Fruit fly (Drosophila melanogaster) whole organism, pupa: Measurements from ENCODE around the gene CG7551.

Experiments used
- CG10348 ChIP-seq: fragments of 200-800 bp; sonication (Bioruptor generic); IDR thresholded peaks from 2 replicates; pipeline ENCODE4 v1.3.6; 2022; ENCODE audit warnings: missing biosample characterization, missing genetic modification characterization
- CG12605 ChIP-seq: fragments of 200-800 bp; sonication (Bioruptor generic); IDR thresholded peaks from 2 replicates; pipeline ENCODE4 v1.3.6; 2022; ENCODE audit warnings: missing biosample characterization, missing genetic modification characterization
- CG13204 ChIP-seq: fragments of 200-800 bp; sonication (Bioruptor generic); optimal IDR thresholded peaks from 2 replicates; lab custom pipeline; 2018; ENCODE audit warnings: missing biosample characterization, mild to moderate bottlenecking, missing genetic modification characterization, moderate library complexity
- CG14655 ChIP-seq: fragments of 200-800 bp; sonication (Bioruptor generic); optimal IDR thresholded peaks from 3 replicates; lab custom pipeline; 2017; ENCODE audit warnings: mild to moderate bottlenecking, missing biosample characterization, missing genetic modification reagents, missing genetic modification characterization
- CG15710 ChIP-seq: fragments of 200-800 bp; sonication (Bioruptor generic); optimal IDR thresholded peaks from 2 replicates; lab custom pipeline; 2018; ENCODE audit warnings: missing biosample characterization, mild to moderate bottlenecking, missing genetic modification characterization, moderate library complexity
- CG17806 ChIP-seq: fragments of 200-800 bp; sonication (Bioruptor generic); optimal IDR thresholded peaks from 2 replicates; lab custom pipeline; 2018; ENCODE audit warnings: missing biosample characterization, mild to moderate bottlenecking, missing genetic modification characterization, moderate library complexity
- CG32121 ChIP-seq: fragments of 200-800 bp; sonication (Bioruptor generic); IDR thresholded peaks from 2 replicates; pipeline ENCODE4 v1.3.6; 2022; ENCODE audit warnings: missing biosample characterization, missing genetic modification characterization
- CG34367 ChIP-seq: fragments of 200-800 bp; sonication (Bioruptor generic); optimal IDR thresholded peaks from 2 replicates; lab custom pipeline; 2018; ENCODE audit warnings: missing biosample characterization, mild to moderate bottlenecking, missing genetic modification characterization
- CG4496 ChIP-seq: fragments of 200-800 bp; sonication (Bioruptor generic); IDR thresholded peaks from 3 replicates; pipeline ENCODE4 v1.3.6; 2022; ENCODE audit warnings: missing biosample characterization, missing genetic modification characterization
- CG8159 ChIP-seq: fragments of 200-800 bp; sonication (Bioruptor generic); optimal IDR thresholded peaks from 3 replicates; lab custom pipeline; 2018; ENCODE audit warnings: missing biosample characterization, mild to moderate bottlenecking, missing genetic modification characterization, moderate library complexity
- CG8301 ChIP-seq: fragments of 200-800 bp; sonication (Bioruptor generic); optimal IDR thresholded peaks from 2 replicates; lab custom pipeline; 2018; ENCODE audit warnings: missing biosample characterization, mild to moderate bottlenecking, missing genetic modification characterization
- CG9948 ChIP-seq: fragments of 200-800 bp; sonication (Bioruptor generic); optimal IDR thresholded peaks from 2 replicates; lab custom pipeline; 2018; ENCODE audit warnings: missing biosample characterization, mild to moderate bottlenecking, missing genetic modification characterization, moderate library complexity
- D1 ChIP-seq: fragments of 200-800 bp; sonication (Bioruptor generic); optimal IDR thresholded peaks from 2 replicates; lab custom pipeline; 2018; ENCODE audit warnings: missing biosample characterization, mild to moderate bottlenecking, missing genetic modification characterization, moderate library complexity
- EcR ChIP-seq: fragments of 200-800 bp; sonication (Bioruptor generic); optimal IDR thresholded peaks from 3 replicates; lab custom pipeline; 2019; ENCODE audit warnings: missing biosample characterization, missing genetic modification characterization, mild to moderate bottlenecking, moderate library complexity, missing genetic modification reagents
- Ets98B ChIP-seq: fragments of 200-800 bp; sonication (Bioruptor generic); IDR thresholded peaks from 2 replicates; pipeline ENCODE4 v1.3.6; 2022; ENCODE audit warnings: missing biosample characterization, missing genetic modification characterization
- Pif1A ChIP-seq: fragments of 200-800 bp; sonication (Bioruptor generic); optimal IDR thresholded peaks from 3 replicates; lab custom pipeline; 2016; ENCODE audit warnings: missing biosample characterization, missing genetic modification characterization
- Pif1B ChIP-seq: fragments of 200-800 bp; sonication (Bioruptor generic); optimal IDR thresholded peaks from 3 replicates; lab custom pipeline; 2016; ENCODE audit warnings: missing biosample characterization, missing genetic modification characterization
- Snoo ChIP-seq: fragments of 200-800 bp; sonication (Bioruptor generic); optimal IDR thresholded peaks from 3 replicates; lab custom pipeline; 2017; ENCODE audit warnings: missing biosample characterization, mild to moderate bottlenecking, missing genetic modification characterization, inconsistent platforms
- fd96Ca ChIP-seq: fragments of 200-800 bp; sonication (Bioruptor generic); IDR thresholded peaks from 3 replicates; pipeline ENCODE4 v1.3.6; 2022; ENCODE audit warnings: missing biosample characterization, missing genetic modification characterization
- gl ChIP-seq: fragments of 200-800 bp; sonication (Bioruptor generic); optimal IDR thresholded peaks from 2 replicates; lab custom pipeline; 2018; ENCODE audit warnings: missing biosample characterization, mild to moderate bottlenecking, missing genetic modification characterization
- rn ChIP-seq: fragments of 200-800 bp; sonication (Bioruptor generic); IDR thresholded peaks from 2 replicates; pipeline ENCODE4 v1.3.6; 2022; ENCODE audit warnings: missing biosample characterization, missing genetic modification characterization

The CG7551 gene

dm6 chr3L:11421905-11422304, 36.4 kb upstream of the CG7551 start:
- TF ChIP-seq CG8301 (no peak), CG34367 (tag; lab: Kevin White, UChicago) (no peak), rn (GFP tag; lab: Robert Waterston, UW) (no peak), Pif1A (GFP tag; lab: Kevin White, UChicago) (no peak)
- TF ChIP-seq, all 21 proteins: peak for 0

DNA sequence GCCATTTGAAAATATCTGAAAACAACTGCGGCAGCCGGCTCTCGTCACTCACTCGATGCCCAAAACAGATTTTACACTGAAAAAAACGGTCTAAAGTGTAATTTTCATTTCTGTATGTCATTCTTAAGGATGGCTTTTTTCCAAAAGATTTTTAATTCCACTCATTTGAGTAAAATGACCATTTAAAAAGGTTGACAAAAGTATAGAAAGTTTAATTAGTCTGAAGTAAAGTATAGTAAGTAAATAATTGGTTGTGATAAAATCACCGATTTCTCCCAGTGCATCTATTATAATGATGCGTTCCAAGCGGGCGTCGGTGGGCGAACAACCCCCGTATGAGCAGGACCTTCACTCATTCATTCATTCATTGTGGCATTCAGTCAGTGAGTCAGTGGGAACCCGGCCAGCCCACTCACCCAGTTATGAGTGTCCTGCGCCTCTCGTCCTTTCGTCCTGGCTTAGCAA, 35.9 kb upstream of the CG7551 start:
- TF ChIP-seq CG9948 (tag; lab: Kevin White, UChicago): peak; percentile 3
- no peak for TF ChIP-seq CG14655 (GFP tag; lab: Kevin White, UChicago)
- TF ChIP-seq Snoo (tag; lab: Kevin White, UChicago): peak; percentile 15
- TF ChIP-seq CG13204: no peak
- TF ChIP-seq fd96Ca (GFP tag; lab: Robert Waterston, UW): no peak
- TF ChIP-seq CG17806 (tag; lab: Kevin White, UChicago): peak; percentile 18
- no peak for TF ChIP-seq CG12605 (GFP tag; lab: Robert Waterston, UW)
- peak; percentile 47 for TF ChIP-seq CG8159 (tag; lab: Kevin White, UChicago)

- TF ChIP-seq CG13204 (no peak), fd96Ca (GFP tag; lab: Robert Waterston, UW) (no peak), CG8301 (no peak), CG34367 (tag; lab: Kevin White, UChicago) (no peak), CG9948 (tag; lab: Kevin White, UChicago) (no peak), CG14655 (GFP tag; lab: Kevin White, UChicago) (no peak), CG17806 (tag; lab: Kevin White, UChicago) (no peak), CG15710 (tag; lab: Kevin White, UChicago) (no peak), Pif1A (GFP tag; lab: Kevin White, UChicago) (no peak), EcR (no peak), CG32121 (GFP tag; lab: Robert Waterston, UW) (no peak)
Observed at dm6 chr3L:11424858-11425257, 33.4 kb upstream of the CG7551 start, which contains the start of gene CG7560. Gene CG7560 (plus strand): TSS chr3L:11425158.

DNA sequence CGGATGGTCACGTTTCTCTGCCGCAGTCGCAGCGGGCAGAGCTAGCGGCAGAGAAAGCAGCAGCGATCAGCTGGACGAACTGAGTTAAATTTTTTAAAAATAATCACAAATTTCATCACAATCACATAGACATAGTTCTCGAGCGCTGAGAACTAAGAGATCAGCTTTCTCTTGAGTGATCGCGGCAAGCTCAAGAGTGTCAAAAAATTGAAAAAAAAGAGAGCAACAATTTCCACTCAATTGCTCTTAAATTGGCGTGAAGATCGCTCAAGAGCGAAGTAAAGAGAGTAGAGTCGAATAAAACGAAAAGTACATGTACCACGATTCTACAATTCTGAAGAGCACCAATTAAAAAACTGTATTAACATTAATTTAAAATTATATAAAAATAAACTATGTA, 29.9 kb upstream of the CG7551 start:
- no peak for TF ChIP-seq CG17806 (tag; lab: Kevin White, UChicago)
- no peak; the same call in 1 of the 2 replicates for TF ChIP-seq Ets98B (GFP tag; lab: Robert Waterston, UW)
- TF ChIP-seq CG32121 (GFP tag; lab: Robert Waterston, UW): no peak
- TF ChIP-seq Pif1A (GFP tag; lab: Kevin White, UChicago): peak; percentile 4
- TF ChIP-seq CG14655 (GFP tag; lab: Kevin White, UChicago): no peak
- TF ChIP-seq CG13204: no peak
- no peak for TF ChIP-seq CG10348 (GFP tag; lab: Robert Waterston, UW)
- no peak for TF ChIP-seq EcR
- TF ChIP-seq fd96Ca (GFP tag; lab: Robert Waterston, UW): no peak
- TF ChIP-seq CG4496 (GFP tag; lab: Robert Waterston, UW): no peak
- peak; percentile 14 for TF ChIP-seq Pif1B (GFP tag; lab: Kevin White, UChicago)
- TF ChIP-seq CG12605 (GFP tag; lab: Robert Waterston, UW): peak; percentile 58
- TF ChIP-seq CG34367 (tag; lab: Kevin White, UChicago): no peak
- no peak for TF ChIP-seq D1 (tag; lab: Kevin White, UChicago)
- no peak for TF ChIP-seq CG9948 (tag; lab: Kevin White, UChicago)
- TF ChIP-seq CG15710 (tag; lab: Kevin White, UChicago): no peak
- no peak for TF ChIP-seq rn (GFP tag; lab: Robert Waterston, UW)
- no peak for TF ChIP-seq Snoo (tag; lab: Kevin White, UChicago)
- TF ChIP-seq CG8159 (tag; lab: Kevin White, UChicago): no peak
- TF ChIP-seq CG8301: no peak
- TF ChIP-seq gl: no peak

- TF ChIP-seq D1 (tag; lab: Kevin White, UChicago) (no peak), CG8159 (tag; lab: Kevin White, UChicago) (peak; percentile 53), CG12605 (GFP tag; lab: Robert Waterston, UW) (no peak), CG32121 (GFP tag; lab: Robert Waterston, UW) (peak; percentile 46), Ets98B (GFP tag; lab: Robert Waterston, UW) (peak; percentile 5; the same call in 1 of the 2 replicates), CG8301 (peak; percentile 63), CG17806 (tag; lab: Kevin White, UChicago) (peak; percentile 25), EcR (no peak), CG13204 (no peak), CG4496 (GFP tag; lab: Robert Waterston, UW) (no peak), rn (GFP tag; lab: Robert Waterston, UW) (no peak), CG15710 (tag; lab: Kevin White, UChicago) (peak; percentile 35), CG9948 (tag; lab: Kevin White, UChicago) (peak; percentile 37), CG10348 (GFP tag; lab: Robert Waterston, UW) (0 out of 2 replicates have a peak, but pooled peaks have one; percentile 36), Pif1A (GFP tag; lab: Kevin White, UChicago) (peak; percentile 6), Pif1B (GFP tag; lab: Kevin White, UChicago) (no peak), fd96Ca (GFP tag; lab: Robert Waterston, UW) (no peak), gl (no peak), CG14655 (GFP tag; lab: Kevin White, UChicago) (peak; percentile 70), CG34367 (tag; lab: Kevin White, UChicago) (peak; percentile 26), Snoo (tag; lab: Kevin White, UChicago) (no peak)
Observed at dm6 chr3L:11429695-11430094, 28.6 kb upstream of the CG7551 start.
